Fruit fly (Drosophila melanogaster): ENCODE measurements around the gene TfIIA-L.
A peak's percentile ranks its signal among the peaks of the same experiment; 100 is the strongest.

Gene TfIIA-L

dm6 chr3R:27288202-27289135, 37.6 kb downstream of the TfIIA-L start, which contains the start of the genes bigmax and Hmu (continued):
- peak in 1 of 2 experiments; percentile 38 for TF ChIP-seq insv (GFP tag; optimal IDR thresholded peaks at IDR 0.05)
- TF ChIP-seq knrl (GFP tag; IDR thresholded peaks at IDR 0.05; ENCODE audit: partially characterized antibody) = peak; percentile 96
- TF ChIP-seq Hr78 (GFP tag; optimal IDR thresholded peaks at IDR 0.05) = peak in 1 of 2 experiments; percentile 80
- peak; percentile 20 for TF ChIP-seq MTF-1 (GFP tag; optimal IDR thresholded peaks at IDR 0.05; ENCODE audit: borderline replicate concordance)
- TF ChIP-seq CG10321 (GFP tag; IDR thresholded peaks at IDR 0.05) = no peak
- peak; percentile 52; the same call in 1 of the 2 replicates for TF ChIP-seq toy (GFP tag; IDR thresholded peaks at IDR 0.05)
- peak; percentile 61 for TF ChIP-seq disco-r (GFP tag; optimal IDR thresholded peaks at IDR 0.05)
- TF ChIP-seq usp (GFP tag; optimal IDR thresholded peaks at IDR 0.05) = no peak
- no peak for TF ChIP-seq Hr39 (optimal IDR thresholded peaks at IDR 0.05)
- TF ChIP-seq NFAT (GFP tag; IDR thresholded peaks at IDR 0.05) = peak; percentile 88
- TF ChIP-seq tap (tag; optimal IDR thresholded peaks at IDR 0.05) = peak; percentile 55
- TF ChIP-seq pfk (GFP tag; optimal IDR thresholded peaks at IDR 0.05) = peak; percentile 1
- peak; percentile 87 for TF ChIP-seq CG34376 (GFP tag; optimal IDR thresholded peaks at IDR 0.05)
- peak; percentile 64 for TF ChIP-seq CG17186 (GFP tag; optimal IDR thresholded peaks at IDR 0.05)
- peak; percentile 60 for TF ChIP-seq p53 (GFP tag; optimal IDR thresholded peaks at IDR 0.05)
- TF ChIP-seq cwo (GFP tag; optimal IDR thresholded peaks at IDR 0.05) = peak; percentile 47
- no peak for TF ChIP-seq h (optimal IDR thresholded peaks at IDR 0.05)
- peak; percentile 88 for TF ChIP-seq CG7786 (GFP tag; optimal IDR thresholded peaks at IDR 0.05)
- peak; percentile 55; the same call in 1 of the 2 replicates for TF ChIP-seq CG42726 (GFP tag; IDR thresholded peaks at IDR 0.05; ENCODE audit: partially characterized antibody)
- TF ChIP-seq ftz-f1 (GFP tag; optimal IDR thresholded peaks at IDR 0.05) = peak; percentile 95
- TF ChIP-seq jigr1 (GFP tag; IDR thresholded peaks at IDR 0.05) = peak; percentile 74; the same call in 2 of the 3 replicates
- TF ChIP-seq prd (optimal IDR thresholded peaks at IDR 0.05) = no peak
- peak; percentile 84 for TF ChIP-seq prd (GFP tag; IDR thresholded peaks at IDR 0.05)
- TF ChIP-seq CG8089 (GFP tag; optimal IDR thresholded peaks at IDR 0.05) = peak; percentile 72
- TF ChIP-seq Dll (GFP tag; IDR thresholded peaks at IDR 0.05; ENCODE audit: partially characterized antibody) = peak; percentile 98
- TF ChIP-seq CG14710 (tag; optimal IDR thresholded peaks at IDR 0.05) = peak; percentile 88
- peak; percentile 94 for TF ChIP-seq CG34224 (GFP tag; IDR thresholded peaks at IDR 0.05; ENCODE audit: partially characterized antibody)
- TF ChIP-seq CG12769 (tag; optimal IDR thresholded peaks at IDR 0.05) = peak; percentile 91
- peak; percentile 66 for TF ChIP-seq Drgx (GFP tag; IDR thresholded peaks at IDR 0.05)
- peak; percentile 77 for TF ChIP-seq az2 (GFP tag; optimal IDR thresholded peaks at IDR 0.05)
- no peak for TF ChIP-seq z (GFP tag; IDR thresholded peaks at IDR 0.05)
- TF ChIP-seq sr (GFP tag; IDR thresholded peaks at IDR 0.05) = peak; percentile 45; the same call in 1 of the 3 replicates
- peak; percentile 85 for TF ChIP-seq Bgb (GFP tag; IDR thresholded peaks at IDR 0.05; ENCODE audit: partially characterized antibody)
- TF ChIP-seq chif (GFP tag; optimal IDR thresholded peaks at IDR 0.05) = peak; percentile 87 to 89
- peak; percentile 42; the same call in 1 of the 2 replicates for TF ChIP-seq CG43689 (GFP tag; IDR thresholded peaks at IDR 0.05)
- TF ChIP-seq Antp (GFP tag; optimal IDR thresholded peaks at IDR 0.05) = peak; percentile 91
- peak; percentile 36 for TF ChIP-seq odd (GFP tag; optimal IDR thresholded peaks at IDR 0.05)
- TF ChIP-seq onecut (GFP tag; IDR thresholded peaks at IDR 0.05) = peak; percentile 59
- TF ChIP-seq CG2202 (tag; optimal IDR thresholded peaks at IDR 0.05) = peak; percentile 63
- TF ChIP-seq CG8765 (GFP tag; IDR thresholded peaks at IDR 0.05) = peak; percentile 65
- peak; percentile 77 for TF ChIP-seq GATAe (GFP tag; conservative IDR thresholded peaks at IDR 0.05)
- no peak for TF ChIP-seq CG8478 (optimal IDR thresholded peaks at IDR 0.05)
- no peak for TF ChIP-seq CG10431 (GFP tag; optimal IDR thresholded peaks at IDR 0.05)
- peak; percentile 81 for TF ChIP-seq CG7372 (GFP tag; IDR thresholded peaks at IDR 0.05)
- TF ChIP-seq Dref (GFP tag; IDR thresholded peaks at IDR 0.05) = peak; percentile 67
- peak; percentile 86 for TF ChIP-seq ttk (GFP tag; IDR thresholded peaks at IDR 0.05)
- TF ChIP-seq emc (GFP tag; optimal IDR thresholded peaks at IDR 0.05) = peak; percentile 81
- TF ChIP-seq aop (GFP tag; IDR thresholded peaks at IDR 0.05) = no peak
- peak; percentile 13 for TF ChIP-seq ab (GFP tag; optimal IDR thresholded peaks at IDR 0.05)
- peak; percentile 80 for TF ChIP-seq Aef1 (GFP tag; IDR thresholded peaks at IDR 0.05)

All from whole organism, embryonic.